Worm (Caenorhabditis elegans): ENCODE results near the gene C30F2.4.
"Not testable (repeated sequence)": the region's sequence is repeated elsewhere in the genome, so short reads cannot be mapped to it uniquely, and the experiment has no call there.

Gene C30F2.4

ce11 chrX:16078695-16079094 is 2.3 kb upstream of the C30F2.4 start:
- TF ChIP-seq unc-62 (GFP tag; optimal IDR thresholded peaks at IDR 0.05): no peak

ce11 chrX:16072595-16072994 is 3.8 kb downstream of the C30F2.4 start, which contains the start of gene col-187:
Gene col-187 (plus strand): TSS chrX:16072895.
- TF ChIP-seq unc-62 (GFP tag; optimal IDR thresholded peaks at IDR 0.05): no peak

- TF ChIP-seq unc-62 (GFP tag; optimal IDR thresholded peaks at IDR 0.05): no peak
These were observed 8.4 kb downstream of the C30F2.4 start for ce11 chrX:16067984-16068383.

- not testable (repeated sequence) for TF ChIP-seq unc-62 (GFP tag; optimal IDR thresholded peaks at IDR 0.05)
These were observed 14.0 kb downstream of the C30F2.4 start, which contains the start of gene T27A8.3 for ce11 chrX:16062385-16062784. Gene T27A8.3 (plus strand): TSS chrX:16062685.

ce11 chrX:16058845-16059244 is 17.5 kb downstream of the C30F2.4 start, which contains the start of gene T27A8.2:
Gene T27A8.2 (minus strand): TSS chrX:16058945.
- no peak for TF ChIP-seq unc-62 (GFP tag; optimal IDR thresholded peaks at IDR 0.05)

ce11 chrX:16056404-16056803 is 20.0 kb downstream of the C30F2.4 start:
- peak; percentile 45 for TF ChIP-seq unc-62 (GFP tag; optimal IDR thresholded peaks at IDR 0.05)

- no peak for TF ChIP-seq unc-62 (GFP tag; optimal IDR thresholded peaks at IDR 0.05)
These were observed 21.1 kb downstream of the C30F2.4 start, which contains the start of gene T27A8.7 for ce11 chrX:16055245-16055644. Gene T27A8.7 (plus strand): TSS chrX:16055545.

- no peak for TF ChIP-seq unc-62 (GFP tag; optimal IDR thresholded peaks at IDR 0.05)
These were observed 26.8 kb downstream of the C30F2.4 start, which contains the start of gene cpd-2 for ce11 chrX:16049573-16049972. Gene cpd-2 (plus strand): TSS chrX:16049873.

ce11 chrX:16046379-16046778 is 30.0 kb downstream of the C30F2.4 start:
- no peak for TF ChIP-seq unc-62 (GFP tag; optimal IDR thresholded peaks at IDR 0.05)

- TF ChIP-seq unc-62 (GFP tag; optimal IDR thresholded peaks at IDR 0.05): no peak
These were observed 32.0 kb downstream of the C30F2.4 start for ce11 chrX:16044325-16044724.

ce11 chrX:16042480-16042879 is 33.9 kb downstream of the C30F2.4 start:
- TF ChIP-seq unc-62 (GFP tag; optimal IDR thresholded peaks at IDR 0.05): no peak

ce11 chrX:16041808-16042207 is 34.6 kb downstream of the C30F2.4 start:
- TF ChIP-seq unc-62 (GFP tag; optimal IDR thresholded peaks at IDR 0.05): no peak

ce11 chrX:16040207-16040716 is 36.1 kb downstream of the C30F2.4 start, which contains the start of gene B0395.3:
Gene B0395.3 (minus strand): TSS chrX:16040257.
- no peak for TF ChIP-seq unc-62 (GFP tag; optimal IDR thresholded peaks at IDR 0.05)

ce11 chrX:16039173-16039572 is 37.2 kb downstream of the C30F2.4 start:
- TF ChIP-seq unc-62 (GFP tag; optimal IDR thresholded peaks at IDR 0.05): no peak

ce11 chrX:16030506-16030905 is 45.9 kb downstream of the C30F2.4 start, which contains the start of gene mboa-1:
Gene mboa-1 (plus strand): TSS chrX:16030806.
- no peak for TF ChIP-seq unc-62 (GFP tag; optimal IDR thresholded peaks at IDR 0.05)

ce11 chrX:16028980-16029379 is 47.4 kb downstream of the C30F2.4 start:
- no peak for TF ChIP-seq unc-62 (GFP tag; optimal IDR thresholded peaks at IDR 0.05)

All from whole organism, dauer.